Worm (Caenorhabditis elegans) whole organism, midembryonic: ENCODE measurements around the gene C15C8.8.

Source experiments
- T22C8.4 ChIP-seq: fragments of 200-800 bp; sonication (Bioruptor generic); IDR thresholded peaks from 2 replicates; pipeline ENCODE4 v1.3.6; 2022; ENCODE audit warnings: missing genetic modification characterization, missing compliant biosample characterization
- cog-1 ChIP-seq: sonication (generic microtip); optimal IDR thresholded peaks from 2 replicates; lab custom pipeline; 2016; ENCODE audit warnings: missing genetic modification characterization, missing compliant biosample characterization
- flt-1 ChIP-seq: fragments of 200-800 bp; sonication (Bioruptor generic); IDR thresholded peaks from 2 replicates; pipeline ENCODE4 v1.3.6; 2022; ENCODE audit warnings: missing genetic modification characterization, missing compliant biosample characterization
- klf-2 ChIP-seq: fragments of 200-800 bp; sonication (Bioruptor generic); conservative IDR thresholded peaks from 2 replicates; pipeline ENCODE4 v1.3.6; 2022; ENCODE audit warnings: missing genetic modification reagents, missing genetic modification characterization, missing compliant biosample characterization
- med-1 ChIP-seq: sonication (generic microtip); optimal IDR thresholded peaks from 2 replicates; lab custom pipeline; 2017; ENCODE audit warnings: missing genetic modification characterization, mild to moderate bottlenecking, missing compliant biosample characterization, antibody characterized with exemption, missing genetic modification reagents; ENCODE audit not compliant: insufficient read depth
- ref-1 ChIP-seq: fragments of 200-800 bp; sonication (Bioruptor generic); conservative IDR thresholded peaks from 2 replicates; pipeline ENCODE4 v1.3.6; 2022; ENCODE audit warnings: missing genetic modification reagents, missing genetic modification characterization, missing compliant biosample characterization
- tab-1 ChIP-seq: fragments of 200-800 bp; sonication (Bioruptor generic); IDR thresholded peaks from 2 replicates; pipeline ENCODE4 v1.3.6; 2022; ENCODE audit warnings: missing genetic modification characterization, missing compliant biosample characterization
- ztf-23 ChIP-seq: fragments of 200-800 bp; sonication (Bioruptor generic); IDR thresholded peaks from 2 replicates; pipeline ENCODE4 v1.3.6; 2022; ENCODE audit warnings: missing genetic modification reagents, missing genetic modification characterization, missing compliant biosample characterization
- ztf-29 ChIP-seq: fragments of 200-800 bp; sonication (Bioruptor generic); IDR thresholded peaks from 2 replicates; pipeline ENCODE4 v1.3.6; 2022; ENCODE audit warnings: missing genetic modification reagents, missing genetic modification characterization, missing compliant biosample characterization

C15C8.8 gene

ce11 chrV:12718622-12719021 lies 33.7 kb downstream of the C15C8.8 start, which contains the start of gene str-181:
str-181 (minus strand) TSS chrV:12718722.
- TF ChIP-seq tab-1, result no peak
- no peak for TF ChIP-seq flt-1 (GFP tag; lab: Robert Waterston, UW)

ce11 chrV:12716447-12716846 lies 35.9 kb downstream of the C15C8.8 start, which contains the start of gene str-178:
str-178 (minus strand) TSS chrV:12716547.
- TF ChIP-seq ref-1 (GFP tag; lab: Robert Waterston, UW), result no peak
- no peak for TF ChIP-seq T22C8.4 (GFP tag; lab: Robert Waterston, UW)
- TF ChIP-seq med-1 (GFP tag; lab: Kevin White, UChicago), result no peak
- TF ChIP-seq cog-1 (tag; lab: Kevin White, UChicago), result no peak
- no peak for TF ChIP-seq klf-2
- TF ChIP-seq ztf-29 (GFP tag; lab: Robert Waterston, UW), result no peak
- no peak for TF ChIP-seq flt-1 (GFP tag; lab: Robert Waterston, UW)
- no peak for TF ChIP-seq tab-1
- TF ChIP-seq ztf-23, result no peak

ce11 chrV:12714120-12714519 lies 38.2 kb downstream of the C15C8.8 start, which contains the start of gene R11D1.4:
R11D1.4 (minus strand) TSS chrV:12714220.
- TF ChIP-seq ztf-23 (no peak), ztf-29 (GFP tag; lab: Robert Waterston, UW) (no peak)

ce11 chrV:12711999-12712398 lies 40.3 kb downstream of the C15C8.8 start, which contains the start of gene R11D1.3:
R11D1.3 (minus strand) TSS chrV:12712099.
- TF ChIP-seq ref-1 (GFP tag; lab: Robert Waterston, UW), result no peak
- TF ChIP-seq ztf-23, result no peak
- no peak for TF ChIP-seq cog-1 (tag; lab: Kevin White, UChicago)
- TF ChIP-seq T22C8.4 (GFP tag; lab: Robert Waterston, UW), result no peak
- no peak for TF ChIP-seq klf-2
- TF ChIP-seq flt-1 (GFP tag; lab: Robert Waterston, UW), result no peak
- no peak for TF ChIP-seq med-1 (GFP tag; lab: Kevin White, UChicago)
- TF ChIP-seq tab-1, result no peak
- TF ChIP-seq ztf-29 (GFP tag; lab: Robert Waterston, UW), result no peak

- TF ChIP-seq flt-1 (GFP tag; lab: Robert Waterston, UW) (no peak), med-1 (GFP tag; lab: Kevin White, UChicago) (no peak), cog-1 (tag; lab: Kevin White, UChicago) (no peak), T22C8.4 (GFP tag; lab: Robert Waterston, UW) (no peak), ztf-29 (GFP tag; lab: Robert Waterston, UW) (no peak), ref-1 (GFP tag; lab: Robert Waterston, UW) (no peak), klf-2 (no peak), ztf-23 (no peak), tab-1 (no peak)
Measured at ce11 chrV:12708305-12708704, 44.0 kb downstream of the C15C8.8 start, which contains the start of gene R11D1.2. R11D1.2 (plus strand) TSS chrV:12708605.

ce11 chrV:12706511-12706910 lies 45.8 kb downstream of the C15C8.8 start:
- TF ChIP-seq klf-2, result no peak
- no peak for TF ChIP-seq tab-1
- no peak for TF ChIP-seq ref-1 (GFP tag; lab: Robert Waterston, UW)
- no peak for TF ChIP-seq cog-1 (tag; lab: Kevin White, UChicago)
- no peak for TF ChIP-seq med-1 (GFP tag; lab: Kevin White, UChicago)

- TF ChIP-seq ztf-29 (GFP tag; lab: Robert Waterston, UW) (no peak), cog-1 (tag; lab: Kevin White, UChicago) (no peak)
Measured at ce11 chrV:12704077-12704476, 48.2 kb downstream of the C15C8.8 start, which contains the start of gene R11D1.1. R11D1.1 (plus strand) TSS chrV:12704377.
